Worm (Caenorhabditis elegans) whole organism, L2 larva: ENCODE measurements around the gene sdz-1.

Experiments used
- C34F6.9 ChIP-seq: fragments of 150-350 bp; optimal IDR thresholded peaks from 2 replicates; lab custom pipeline; 2014; ENCODE audit warnings: missing biosample characterization, missing genetic modification characterization
- F13H6.1 ChIP-seq: sonication (generic microtip); optimal IDR thresholded peaks from 2 replicates; lab custom pipeline; 2016; ENCODE audit warnings: missing genetic modification characterization, missing compliant biosample characterization
- R02D3.7 ChIP-seq: fragments of 150-350 bp; optimal IDR thresholded peaks from 2 replicates; lab custom pipeline; 2014; ENCODE audit warnings: missing biosample characterization, missing genetic modification characterization
- Y55F3AM.14 ChIP-seq: fragments of 200-800 bp; sonication (Bioruptor generic); optimal IDR thresholded peaks from 2 replicates; lab custom pipeline; 2018; ENCODE audit warnings: mild to moderate bottlenecking, missing genetic modification characterization, missing compliant biosample characterization
- ZK546.5 ChIP-seq: sonication (generic microtip); optimal IDR thresholded peaks from 2 replicates; lab custom pipeline; 2017; ENCODE audit warnings: missing biosample characterization, missing genetic modification characterization
- alr-1 ChIP-seq: fragments of 150-350 bp; optimal IDR thresholded peaks from 2 replicates; lab custom pipeline; 2014; ENCODE audit warnings: missing biosample characterization, missing genetic modification characterization
- ama-1 ChIP-seq: fragments of 150-350 bp; optimal IDR thresholded peaks from 2 replicates; lab custom pipeline; 2018; ENCODE audit warnings: inconsistent platforms
- blmp-1 ChIP-seq: sonication (generic microtip); optimal IDR thresholded peaks from 2 replicates; lab custom pipeline; 2017; ENCODE audit warnings: missing genetic modification characterization, mild to moderate bottlenecking, missing compliant biosample characterization, antibody characterized with exemption, moderate library complexity; ENCODE audit not compliant: insufficient read depth
- ceh-16 ChIP-seq: fragments of 150-350 bp; optimal IDR thresholded peaks from 2 replicates; lab custom pipeline; 2014; ENCODE audit warnings: missing biosample characterization, missing genetic modification characterization
- ceh-82 ChIP-seq: fragments of 150-350 bp; optimal IDR thresholded peaks from 2 replicates; lab custom pipeline; 2014; ENCODE audit warnings: missing biosample characterization, missing genetic modification characterization
- crh-2 ChIP-seq: sonication (generic microtip); optimal IDR thresholded peaks from 2 replicates; lab custom pipeline; 2017; ENCODE audit warnings: missing biosample characterization, missing genetic modification characterization
- dmd-4 ChIP-seq: sonication (generic microtip); optimal IDR thresholded peaks from 2 replicates; lab custom pipeline; 2017; ENCODE audit warnings: missing biosample characterization, missing genetic modification characterization
- egl-27 ChIP-seq: sonication (generic microtip); optimal IDR thresholded peaks from 3 replicates; lab custom pipeline; 2017; ENCODE audit warnings: missing biosample characterization, missing genetic modification reagents, missing genetic modification characterization
- elt-1 ChIP-seq: fragments of 150-350 bp; optimal IDR thresholded peaks from 2 replicates; lab custom pipeline; 2014; ENCODE audit warnings: missing biosample characterization, missing genetic modification characterization
- elt-3 ChIP-seq: sonication (generic microtip); optimal IDR thresholded peaks from 2 replicates; lab custom pipeline; 2017; ENCODE audit warnings: missing biosample characterization, missing genetic modification characterization
- fos-1 ChIP-seq: fragments of 150-350 bp; optimal IDR thresholded peaks from 2 replicates; lab custom pipeline; 2014; ENCODE audit warnings: missing biosample characterization, missing genetic modification characterization
- gmeb-1 ChIP-seq: fragments of 150-350 bp; optimal IDR thresholded peaks from 2 replicates; lab custom pipeline; 2014; ENCODE audit warnings: missing biosample characterization, missing genetic modification characterization
- lin-11 ChIP-seq: fragments of 150-350 bp; sonication (generic microtip); optimal IDR thresholded peaks from 2 replicates; lab custom pipeline; 2014; ENCODE audit warnings: missing biosample characterization, missing genetic modification characterization, inconsistent platforms, mixed read lengths
- lin-13 ChIP-seq: fragments of 150-350 bp; optimal IDR thresholded peaks from 2 replicates; lab custom pipeline; 2014; ENCODE audit warnings: missing biosample characterization, missing genetic modification reagents, missing genetic modification characterization
- lin-39 ChIP-seq: fragments of 150-350 bp; optimal IDR thresholded peaks from 2 replicates; lab custom pipeline; 2014; ENCODE audit warnings: missing biosample characterization, missing genetic modification reagents, missing genetic modification characterization
- lsy-2 ChIP-seq, 2 experiments: fragments of 150-350 bp in 1 of 2; sonication (generic microtip) in 1 of 2; optimal IDR thresholded peaks; 2 replicates each; lab custom pipeline; 2014 to 2017; ENCODE audit warnings: missing biosample characterization in 2 of 2, missing genetic modification characterization in 2 of 2
- mbf-1 ChIP-seq: sonication (generic microtip); optimal IDR thresholded peaks from 2 replicates; lab custom pipeline; 2017; ENCODE audit warnings: missing biosample characterization, missing genetic modification characterization
- nhr-10 ChIP-seq: sonication (generic microtip); optimal IDR thresholded peaks from 2 replicates; lab custom pipeline; 2017; ENCODE audit warnings: missing biosample characterization, missing genetic modification characterization
- nhr-12 ChIP-seq: fragments of 150-350 bp; optimal IDR thresholded peaks from 2 replicates; lab custom pipeline; 2014; ENCODE audit warnings: missing biosample characterization, missing genetic modification characterization
- nhr-129 ChIP-seq: fragments of 150-350 bp; optimal IDR thresholded peaks from 2 replicates; lab custom pipeline; 2014; ENCODE audit warnings: missing biosample characterization, missing genetic modification characterization
- nhr-23 ChIP-seq: fragments of 150-350 bp; optimal IDR thresholded peaks from 2 replicates; lab custom pipeline; 2014; ENCODE audit warnings: missing biosample characterization, missing genetic modification reagents, missing genetic modification characterization
- nhr-237 ChIP-seq: fragments of 150-350 bp; optimal IDR thresholded peaks from 2 replicates; lab custom pipeline; 2014; ENCODE audit warnings: missing biosample characterization, missing genetic modification characterization
- nhr-77 ChIP-seq: fragments of 150-350 bp; optimal IDR thresholded peaks from 2 replicates; lab custom pipeline; 2014; ENCODE audit warnings: missing biosample characterization, missing genetic modification characterization
- peb-1 ChIP-seq: fragments of 150-350 bp; optimal IDR thresholded peaks from 2 replicates; lab custom pipeline; 2014; ENCODE audit warnings: missing biosample characterization, missing genetic modification characterization
- sem-4 ChIP-seq: fragments of 150-350 bp; optimal IDR thresholded peaks from 2 replicates; lab custom pipeline; 2014; ENCODE audit warnings: missing biosample characterization, missing genetic modification reagents, missing genetic modification characterization
- skn-1 ChIP-seq: sonication (generic microtip); optimal IDR thresholded peaks from 2 replicates; lab custom pipeline; 2017; ENCODE audit warnings: missing biosample characterization, missing genetic modification characterization
- sma-9 ChIP-seq, 2 experiments: fragments of 150-350 bp in 1 of 2; sonication (generic microtip) in 1 of 2; optimal IDR thresholded peaks; 2 replicates each; lab custom pipeline; 2014 to 2016; ENCODE audit warnings: missing genetic modification characterization in 2 of 2, mild to moderate bottlenecking in 1 of 2, missing biosample characterization in 1 of 2, missing compliant biosample characterization in 1 of 2, missing genetic modification reagents in 1 of 2, moderate library complexity in 1 of 2
- snpc-4 ChIP-seq: fragments of 150-350 bp; optimal IDR thresholded peaks from 2 replicates; lab custom pipeline; 2014; ENCODE audit warnings: missing biosample characterization, missing genetic modification characterization
- unc-55 ChIP-seq: fragments of 150-350 bp; sonication (generic microtip); optimal IDR thresholded peaks from 3 replicates; lab custom pipeline; 2014; ENCODE audit warnings: missing biosample characterization, missing genetic modification reagents, missing genetic modification characterization
- unc-62 ChIP-seq: fragments of 150-350 bp; optimal IDR thresholded peaks from 2 replicates; lab custom pipeline; 2014; ENCODE audit warnings: missing biosample characterization, missing genetic modification reagents, missing genetic modification characterization
- zag-1 ChIP-seq: fragments of 150-350 bp; optimal IDR thresholded peaks from 2 replicates; lab custom pipeline; 2014; ENCODE audit warnings: missing biosample characterization, missing genetic modification characterization
- ztf-1 ChIP-seq: fragments of 200-800 bp; sonication (Bioruptor generic); conservative IDR thresholded peaks from 2 replicates; pipeline ENCODE4 v1.3.6; 2022; ENCODE audit warnings: missing genetic modification characterization, missing compliant biosample characterization
- ztf-11 ChIP-seq: sonication (generic microtip); optimal IDR thresholded peaks from 2 replicates; lab custom pipeline; 2017; ENCODE audit warnings: missing biosample characterization, missing genetic modification characterization
- ztf-4 ChIP-seq: fragments of 150-350 bp; optimal IDR thresholded peaks from 2 replicates; lab custom pipeline; 2014; ENCODE audit warnings: missing biosample characterization, missing genetic modification characterization

The sdz-1 gene

ce11 chrIII:8704765-8705164 is 4.6 kb upstream of the sdz-1 start, which contains the start of gene B0303.16:
Gene B0303.16 (plus strand): TSS chrIII:8705065.
- TF ChIP-seq ZK546.5 (no peak), ceh-16 (tag; lab: Kevin White, UChicago) (no peak), lin-13 (GFP tag; lab: Kevin White, UChicago) (no peak), elt-1 (tag; lab: Kevin White, UChicago) (no peak)

ce11 chrIII:8697268-8697907 is 2.8 kb downstream of the sdz-1 start:
- TF ChIP-seq snpc-4 (tag; lab: Kevin White, UChicago) (no peak), skn-1 (tag; lab: Kevin White, UChicago) (no peak), lin-13 (GFP tag; lab: Kevin White, UChicago) (no peak), ZK546.5 (no peak), nhr-10 (tag; lab: Kevin White, UChicago) (no peak), alr-1 (tag; lab: Kevin White, UChicago) (no peak), ceh-82 (no peak), unc-62 (GFP tag; lab: Kevin White, UChicago) (no peak), R02D3.7 (no peak), ama-1 (lab: Kevin White, UChicago) (no peak), ztf-4 (tag; lab: Kevin White, UChicago) (no peak), dmd-4 (tag; lab: Kevin White, UChicago) (no peak), lin-39 (no peak), gmeb-1 (tag; lab: Kevin White, UChicago) (no peak), nhr-12 (tag; lab: Kevin White, UChicago) (no peak), zag-1 (no peak), C34F6.9 (tag; lab: Kevin White, UChicago) (no peak), sem-4 (tag; lab: Kevin White, UChicago) (no peak), peb-1 (tag; lab: Kevin White, UChicago) (no peak), nhr-237 (tag; lab: Kevin White, UChicago) (no peak)
- TF ChIP-seq, all 48 proteins: peak for 0

ce11 chrIII:8696680-8697079 is 3.5 kb downstream of the sdz-1 start:
- TF ChIP-seq ztf-11 (tag; lab: Kevin White, UChicago) (no peak), blmp-1 (tag; lab: Kevin White, UChicago) (peak; percentile 75), unc-55 (peak; percentile 79), ama-1 (lab: Kevin White, UChicago) (peak; percentile 31), fos-1 (tag; lab: Kevin White, UChicago) (peak; percentile 95), lsy-2 (tag; optimal IDR thresholded peaks at IDR 0.05; lab: Kevin White, UChicago) (peak in 1 of 2 experiments; percentile 50), sma-9 (GFP tag; optimal IDR thresholded peaks at IDR 0.05; lab: Kevin White, UChicago) (no peak), sma-9 (tag; optimal IDR thresholded peaks at IDR 0.05; lab: Kevin White, UChicago) (no peak), unc-62 (GFP tag; lab: Kevin White, UChicago) (no peak), F13H6.1 (tag; lab: Kevin White, UChicago) (peak; percentile 14), zag-1 (no peak), ztf-1 (GFP tag; lab: Robert Waterston, UW) (no peak), crh-2 (tag; lab: Kevin White, UChicago) (peak; percentile 83), mbf-1 (tag; lab: Kevin White, UChicago) (no peak), ZK546.5 (no peak), nhr-10 (tag; lab: Kevin White, UChicago) (no peak), nhr-129 (tag; lab: Kevin White, UChicago) (peak; percentile 16), C34F6.9 (tag; lab: Kevin White, UChicago) (peak; percentile 77)
- TF ChIP-seq, all 48 proteins: peak for 9

ce11 chrIII:8693322-8693721 is 6.8 kb downstream of the sdz-1 start, which contains the start of gene B0303.7:
Gene B0303.7 (plus strand): TSS chrIII:8693622.
- TF ChIP-seq nhr-129 (tag; lab: Kevin White, UChicago), result no peak
- no peak for TF ChIP-seq sem-4 (tag; lab: Kevin White, UChicago)
- TF ChIP-seq, all 48 proteins: peak for 0

ce11 chrIII:8689655-8690054 is 10.5 kb downstream of the sdz-1 start, which contains the start of gene B0303.4:
Gene B0303.4 (plus strand): TSS chrIII:8689850.
- TF ChIP-seq lin-11 (tag; lab: Kevin White, UChicago) (peak; percentile 26), fos-1 (tag; lab: Kevin White, UChicago) (peak; percentile 61), blmp-1 (tag; lab: Kevin White, UChicago) (no peak), crh-2 (tag; lab: Kevin White, UChicago) (peak; percentile 81), nhr-23 (tag; lab: Kevin White, UChicago) (no peak), lin-13 (GFP tag; lab: Kevin White, UChicago) (peak; percentile 54), Y55F3AM.14 (no peak), elt-1 (tag; lab: Kevin White, UChicago) (no peak), ZK546.5 (no peak), ceh-16 (tag; lab: Kevin White, UChicago) (no peak), dmd-4 (tag; lab: Kevin White, UChicago) (no peak), R02D3.7 (no peak), ztf-1 (GFP tag; lab: Robert Waterston, UW) (no peak), alr-1 (tag; lab: Kevin White, UChicago) (no peak), mbf-1 (tag; lab: Kevin White, UChicago) (no peak), nhr-10 (tag; lab: Kevin White, UChicago) (peak; percentile 2), elt-3 (tag; lab: Kevin White, UChicago) (no peak), sma-9 (GFP tag; optimal IDR thresholded peaks at IDR 0.05; lab: Kevin White, UChicago) (peak; percentile 42), sma-9 (tag; optimal IDR thresholded peaks at IDR 0.05; lab: Kevin White, UChicago) (no peak), ama-1 (lab: Kevin White, UChicago) (peak; percentile 7), nhr-12 (tag; lab: Kevin White, UChicago) (no peak), egl-27 (tag; lab: Kevin White, UChicago) (no peak), lsy-2 (tag; optimal IDR thresholded peaks at IDR 0.05; lab: Kevin White, UChicago) (peak; percentile 3 to 79), F13H6.1 (tag; lab: Kevin White, UChicago) (peak; percentile 30), nhr-77 (no peak), nhr-237 (tag; lab: Kevin White, UChicago) (no peak), zag-1 (no peak), unc-62 (GFP tag; lab: Kevin White, UChicago) (no peak), snpc-4 (tag; lab: Kevin White, UChicago) (peak; percentile 4)
